Worm (Caenorhabditis elegans): Measurements from ENCODE around the gene ztf-8.
A peak's percentile ranks its signal among the peaks of the same experiment; 100 is the strongest.

Gene ztf-8

ce11 chrIII:5260394-5260793 lies 12.9 kb downstream of the ztf-8 start, which contains the start of gene gop-3:
Gene gop-3 (plus strand): TSS chrIII:5260694.
- TF ChIP-seq mef-2 (tag; optimal IDR thresholded peaks at IDR 0.05) (no peak), lin-15B (tag; optimal IDR thresholded peaks at IDR 0.05) (no peak), ets-5 (GFP tag; IDR thresholded peaks at IDR 0.05) (no peak), nhr-71 (tag; optimal IDR thresholded peaks at IDR 0.05) (no peak), lin-13 (GFP tag; optimal IDR thresholded peaks at IDR 0.05) (no peak), nhr-11 (tag; optimal IDR thresholded peaks at IDR 0.05) (no peak), irx-1 (tag; optimal IDR thresholded peaks at IDR 0.05) (no peak)

- TF ChIP-seq dpl-1 (GFP tag; optimal IDR thresholded peaks at IDR 0.05), result no peak
- TF ChIP-seq mab-9 (GFP tag; IDR thresholded peaks at IDR 0.05), result no peak
- no peak for TF ChIP-seq pax-3 (tag; optimal IDR thresholded peaks at IDR 0.05)
- no peak for TF ChIP-seq lin-35 (GFP tag; optimal IDR thresholded peaks at IDR 0.05)
- TF ChIP-seq fkh-4 (tag; optimal IDR thresholded peaks at IDR 0.05; ENCODE audit: borderline replicate concordance), result no peak
- TF ChIP-seq pag-3 (tag; optimal IDR thresholded peaks at IDR 0.05; ENCODE audit: borderline replicate concordance, insufficient read depth), result no peak
- TF ChIP-seq mef-2 (tag; optimal IDR thresholded peaks at IDR 0.05), result no peak
- TF ChIP-seq fkh-8 (tag; optimal IDR thresholded peaks at IDR 0.05), result no peak
- TF ChIP-seq ceh-8 (GFP tag; optimal IDR thresholded peaks at IDR 0.05), result no peak
Measured at ce11 chrIII:5258918-5259317, 14.4 kb downstream of the ztf-8 start, which contains the start of gene gop-2. Gene gop-2 (plus strand): TSS chrIII:5259023.

- no peak for TF ChIP-seq nhr-90 (tag; optimal IDR thresholded peaks at IDR 0.05; ENCODE audit: poor library complexity)
- no peak for TF ChIP-seq unc-98 (GFP tag; IDR thresholded peaks at IDR 0.05)
- no peak for TF ChIP-seq vab-15 (tag; optimal IDR thresholded peaks at IDR 0.05)
- peak; percentile 3 to 11 for TF ChIP-seq lin-35 (GFP tag; optimal IDR thresholded peaks at IDR 0.05)
- no peak for TF ChIP-seq nhr-12 (tag; optimal IDR thresholded peaks at IDR 0.05)
- no peak for TF ChIP-seq lin-15B (tag; optimal IDR thresholded peaks at IDR 0.05)
- no peak for TF ChIP-seq lin-13 (GFP tag; optimal IDR thresholded peaks at IDR 0.05)
- peak in 1 of 3 experiments; percentile 14 for TF ChIP-seq dpl-1 (GFP tag; optimal IDR thresholded peaks at IDR 0.05)
- no peak for TF ChIP-seq nhr-84 (tag; optimal IDR thresholded peaks at IDR 0.05)
- no peak for TF ChIP-seq sptf-1 (tag; optimal IDR thresholded peaks at IDR 0.05)
- TF ChIP-seq unc-130 (tag; optimal IDR thresholded peaks at IDR 0.05), result no peak
- no peak for TF ChIP-seq unc-86 (tag; optimal IDR thresholded peaks at IDR 0.05)
- no peak for TF ChIP-seq efl-1 (optimal IDR thresholded peaks at IDR 0.05)
- peak; percentile 2 to 81 for TF ChIP-seq efl-1 (GFP tag; optimal IDR thresholded peaks at IDR 0.05 in 1 of 2)
- TF ChIP-seq aha-1 (tag; optimal IDR thresholded peaks at IDR 0.05), result no peak
Measured at ce11 chrIII:5254108-5254507, 19.2 kb downstream of the ztf-8 start, which contains the start of the genes sumv-1 and gop-1. Gene sumv-1 (minus strand): TSS chrIII:5254187. Gene gop-1 (plus strand): TSS chrIII:5254438.

ce11 chrIII:5248706-5249105 lies 24.6 kb downstream of the ztf-8 start:
- TF ChIP-seq fos-1 (tag; optimal IDR thresholded peaks at IDR 0.05), result no peak
- TF ChIP-seq ces-1 (GFP tag; optimal IDR thresholded peaks at IDR 0.05), result no peak
- peak; percentile 48 for TF ChIP-seq dsc-1 (tag; optimal IDR thresholded peaks at IDR 0.05)
- no peak for TF ChIP-seq efl-1 (optimal IDR thresholded peaks at IDR 0.05)
- TF ChIP-seq efl-1 (GFP tag; optimal IDR thresholded peaks at IDR 0.05 in 1 of 2), result peak in 1 of 2 experiments; percentile 29
- TF ChIP-seq blmp-1 (tag; optimal IDR thresholded peaks at IDR 0.05), result no peak

DNA sequence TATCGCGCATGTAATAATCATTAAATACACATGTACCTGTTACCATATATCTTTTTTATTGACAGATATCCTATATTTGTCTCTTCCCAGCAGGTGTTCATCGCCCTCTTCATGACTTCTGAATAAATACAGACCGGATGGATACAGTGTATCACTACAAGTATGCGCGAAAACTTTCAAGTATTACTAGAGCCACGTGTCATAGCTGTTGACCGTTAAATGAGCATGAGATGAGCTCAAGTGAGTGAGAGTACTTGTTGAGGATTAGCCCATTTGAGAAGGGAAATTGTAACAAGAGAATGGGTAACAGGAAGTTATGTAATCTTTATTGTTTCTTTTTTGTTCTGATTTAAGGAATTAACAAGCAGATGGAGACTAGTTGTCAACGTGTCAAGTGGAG lies 28.2 kb downstream of the ztf-8 start:
- TF ChIP-seq snu-23 (GFP tag; optimal IDR thresholded peaks at IDR 0.05), result no peak

DNA sequence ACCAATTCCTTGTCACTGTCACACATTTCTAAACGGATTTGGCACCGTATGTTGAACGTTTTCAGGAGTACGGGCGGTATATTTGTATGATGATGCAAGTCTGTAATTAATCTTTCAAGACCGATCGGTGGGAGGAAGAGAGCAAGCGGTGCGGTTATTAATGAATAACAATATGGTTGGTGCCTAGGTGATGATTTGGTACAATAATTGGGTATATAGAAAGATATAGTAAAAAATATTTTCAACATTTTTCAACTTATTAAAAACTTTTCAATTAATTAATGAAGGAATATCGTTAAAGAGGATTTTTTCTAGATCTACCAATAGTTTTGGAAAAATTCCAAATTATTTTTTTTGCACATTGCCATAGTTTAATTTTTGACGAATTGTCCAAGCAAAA lies 28.7 kb downstream of the ztf-8 start, which contains the start of gene cnd-1:
Gene cnd-1 (minus strand): TSS at position 101 of the 400 bp plus-strand sequence.
- TF ChIP-seq unc-30 (tag; optimal IDR thresholded peaks at IDR 0.05) (no peak), nhr-77 (tag; optimal IDR thresholded peaks at IDR 0.05) (no peak), nhr-19 (GFP tag; conservative IDR thresholded peaks at IDR 0.05) (no peak)
